Fruit fly (Drosophila melanogaster): ENCODE results near the gene Taf10b.

- no peak for TF ChIP-seq CG8478 (optimal IDR thresholded peaks at IDR 0.05)
- TF ChIP-seq CTCF (optimal IDR thresholded peaks at IDR 0.05): no peak
These were observed 9.6 kb downstream of the Taf10b start for dm6 chr2L:2757930-2758556.
